Worm (Caenorhabditis elegans) whole organism, L4 larva: ENCODE results near the gene osm-8.
A peak's percentile ranks its signal among the peaks of the same experiment; 100 is the strongest.

Experiments used
- D1046.2 ChIP-seq: fragments of 200-800 bp; sonication (Bioruptor generic); IDR thresholded peaks from 2 replicates; pipeline ENCODE4 v1.3.6; 2022; ENCODE audit warnings: missing genetic modification characterization, missing compliant biosample characterization
- F10B5.3 ChIP-seq: sonication (generic microtip); optimal IDR thresholded peaks from 2 replicates; lab custom pipeline; 2016; ENCODE audit warnings: mild to moderate bottlenecking, missing genetic modification characterization, missing compliant biosample characterization
- F26F4.8 ChIP-seq: fragments of 200-800 bp; sonication (Bioruptor generic); conservative IDR thresholded peaks from 2 replicates; pipeline ENCODE4 v1.3.6; 2022; ENCODE audit warnings: missing genetic modification characterization, missing compliant biosample characterization
- F44E2.7 ChIP-seq: fragments of 200-800 bp; sonication (Bioruptor generic); IDR thresholded peaks from 2 replicates; pipeline ENCODE4 v2.1.2; 2022; ENCODE audit warnings: missing genetic modification characterization, missing compliant biosample characterization
- F49E8.2 ChIP-seq: sonication (generic microtip); optimal IDR thresholded peaks from 2 replicates; lab custom pipeline; 2016; ENCODE audit warnings: missing compliant biosample characterization, mild to moderate bottlenecking, missing genetic modification characterization, borderline replicate concordance
- R02D3.7 ChIP-seq: fragments of 150-350 bp; sonication (generic microtip); optimal IDR thresholded peaks from 3 replicates; lab custom pipeline; 2014; ENCODE audit warnings: missing biosample characterization, missing genetic modification characterization
- T26A8.4 ChIP-seq: fragments of 200-800 bp; sonication (Bioruptor generic); IDR thresholded peaks from 2 replicates; pipeline ENCODE4 v1.3.6; 2022; ENCODE audit warnings: missing genetic modification characterization, missing compliant biosample characterization
- Y105C5A.15 ChIP-seq: fragments of 200-800 bp; sonication (Bioruptor generic); IDR thresholded peaks from 2 replicates; pipeline ENCODE4 v1.3.6; 2022; ENCODE audit warnings: missing genetic modification characterization, missing compliant biosample characterization
- Y48G9A.11 ChIP-seq: fragments of 200-800 bp; sonication (Bioruptor generic); IDR thresholded peaks from 2 replicates; pipeline ENCODE4 v1.3.6; 2022; ENCODE audit warnings: missing genetic modification reagents, missing genetic modification characterization, missing compliant biosample characterization
- Y75B8A.6 ChIP-seq: fragments of 200-800 bp; sonication (Bioruptor generic); IDR thresholded peaks from 2 replicates; pipeline ENCODE4 v1.3.6; 2022; ENCODE audit warnings: missing genetic modification reagents, missing genetic modification characterization, missing compliant biosample characterization
- aha-1 ChIP-seq: fragments of 150-350 bp; peaks from one replicate; lab custom pipeline; 2014; ENCODE audit warnings: missing biosample characterization, missing genetic modification characterization
- ceh-32 ChIP-seq: sonication (generic microtip); optimal IDR thresholded peaks from 2 replicates; lab custom pipeline; 2016; ENCODE audit warnings: mild to moderate bottlenecking, missing genetic modification characterization, missing compliant biosample characterization; ENCODE audit not compliant: poor library complexity
- ceh-44 ChIP-seq: fragments of 200-800 bp; sonication (Bioruptor generic); IDR thresholded peaks from 2 replicates; pipeline ENCODE4 v1.3.6; 2022; ENCODE audit warnings: missing genetic modification reagents, missing genetic modification characterization, missing compliant biosample characterization
- ces-1 ChIP-seq: fragments of 150-350 bp; sonication (generic microtip); optimal IDR thresholded peaks from 4 replicates; lab custom pipeline; 2014; ENCODE audit warnings: missing biosample characterization, missing genetic modification reagents, missing genetic modification characterization
- ctbp-1 ChIP-seq: fragments of 200-800 bp; sonication (Bioruptor generic); IDR thresholded peaks from 2 replicates; pipeline ENCODE4 v1.3.6; 2022; ENCODE audit warnings: missing genetic modification reagents, missing genetic modification characterization, missing compliant biosample characterization
- daf-12 ChIP-seq: fragments of 150-350 bp; optimal IDR thresholded peaks from 2 replicates; lab custom pipeline; 2014; ENCODE audit warnings: missing biosample characterization, missing genetic modification reagents, missing genetic modification characterization
- daf-16 ChIP-seq, 3 experiments: sonication (generic microtip); optimal IDR thresholded peaks; 2 replicates each; lab custom pipeline; 2016 to 2017; ENCODE audit warnings: missing genetic modification characterization in 3 of 3, missing genetic modification reagents in 3 of 3, mild to moderate bottlenecking in 2 of 3, missing compliant biosample characterization in 2 of 3, missing biosample characterization in 1 of 3, moderate library complexity in 1 of 3
- dmd-9 ChIP-seq: fragments of 200-800 bp; sonication (Bioruptor generic); IDR thresholded peaks from 2 replicates; pipeline ENCODE4 v1.3.6; 2022; ENCODE audit warnings: missing genetic modification reagents, missing genetic modification characterization, missing compliant biosample characterization
- dpl-1 ChIP-seq: fragments of 150-350 bp; optimal IDR thresholded peaks from 2 replicates; lab custom pipeline; 2014; ENCODE audit warnings: missing biosample characterization, missing genetic modification reagents, missing genetic modification characterization
- dve-1 ChIP-seq: sonication (generic microtip); optimal IDR thresholded peaks from 2 replicates; lab custom pipeline; 2017; ENCODE audit warnings: antibody characterized with exemption, mild to moderate bottlenecking, missing genetic modification characterization, missing compliant biosample characterization; ENCODE audit not compliant: insufficient read depth
- egl-43 ChIP-seq: fragments of 200-800 bp; sonication (Bioruptor generic); IDR thresholded peaks from 2 replicates; pipeline ENCODE4 v1.3.6; 2022; ENCODE audit warnings: missing genetic modification reagents, missing genetic modification characterization, missing compliant biosample characterization
- fkh-10 ChIP-seq: fragments of 150-350 bp; optimal IDR thresholded peaks from 2 replicates; lab custom pipeline; 2014; ENCODE audit warnings: missing biosample characterization, missing genetic modification reagents, missing genetic modification characterization
- fos-1 ChIP-seq: fragments of 150-350 bp; optimal IDR thresholded peaks from 2 replicates; lab custom pipeline; 2014; ENCODE audit warnings: missing biosample characterization, missing genetic modification characterization
- gei-8 ChIP-seq: fragments of 200-800 bp; sonication (Bioruptor generic); optimal IDR thresholded peaks from 2 replicates; lab custom pipeline; 2018; ENCODE audit warnings: mild to moderate bottlenecking, missing genetic modification characterization, missing compliant biosample characterization
- hif-1 ChIP-seq, 2 experiments: sonication (generic microtip); optimal IDR thresholded peaks; 2 replicates each; lab custom pipeline; 2016 to 2017; ENCODE audit warnings: missing compliant biosample characterization in 2 of 2, missing genetic modification characterization in 2 of 2, missing genetic modification reagents in 2 of 2, missing genotype in 2 of 2, mild to moderate bottlenecking in 1 of 2
- hlh-11 ChIP-seq: fragments of 200-800 bp; sonication (Bioruptor generic); optimal IDR thresholded peaks from 2 replicates; lab custom pipeline; 2018; ENCODE audit warnings: mild to moderate bottlenecking, missing genetic modification characterization, missing compliant biosample characterization
- hlh-30 ChIP-seq: sonication (generic microtip); optimal IDR thresholded peaks from 2 replicates; lab custom pipeline; 2017; ENCODE audit warnings: antibody characterized with exemption, mild to moderate bottlenecking, missing genetic modification characterization, missing compliant biosample characterization; ENCODE audit not compliant: insufficient read depth
- lin-1 ChIP-seq: fragments of 200-800 bp; sonication (Bioruptor generic); IDR thresholded peaks from 2 replicates; pipeline ENCODE4 v1.3.6; 2022; ENCODE audit warnings: missing genetic modification reagents, missing genetic modification characterization, missing compliant biosample characterization
- lin-38 ChIP-seq: fragments of 200-800 bp; sonication (Bioruptor generic); IDR thresholded peaks from 2 replicates; pipeline ENCODE4 v1.3.6; 2022; ENCODE audit warnings: missing genetic modification reagents, missing genetic modification characterization, missing compliant biosample characterization
- lir-3 ChIP-seq: sonication (generic microtip); optimal IDR thresholded peaks from 2 replicates; lab custom pipeline; 2016; ENCODE audit warnings: mild to moderate bottlenecking, missing genetic modification characterization, missing compliant biosample characterization
- mep-1 ChIP-seq: fragments of 150-350 bp; sonication (generic microtip); optimal IDR thresholded peaks from 3 replicates; lab custom pipeline; 2014; ENCODE audit warnings: missing biosample characterization, missing genetic modification characterization
- mes-2 ChIP-seq: sonication (generic microtip); optimal IDR thresholded peaks from 2 replicates; lab custom pipeline; 2016; ENCODE audit warnings: missing genotype, mild to moderate bottlenecking, missing genetic modification characterization, missing compliant biosample characterization; ENCODE audit not compliant: poor library complexity, severe bottlenecking
- mxl-3 ChIP-seq: fragments of 200-800 bp; sonication (Bioruptor generic); optimal IDR thresholded peaks from 2 replicates; lab custom pipeline; 2018; ENCODE audit warnings: mild to moderate bottlenecking, missing genetic modification characterization, missing compliant biosample characterization
- nhr-10 ChIP-seq: fragments of 150-350 bp; optimal IDR thresholded peaks from 2 replicates; lab custom pipeline; 2014; ENCODE audit warnings: missing biosample characterization, missing genetic modification characterization
- nhr-102 ChIP-seq: sonication (generic microtip); optimal IDR thresholded peaks from 2 replicates; lab custom pipeline; 2016; ENCODE audit warnings: mild to moderate bottlenecking, missing genetic modification characterization, moderate library complexity, missing compliant biosample characterization
- nhr-11 ChIP-seq: fragments of 150-350 bp; optimal IDR thresholded peaks from 2 replicates; lab custom pipeline; 2014; ENCODE audit warnings: missing biosample characterization, missing genetic modification characterization
- nhr-28 ChIP-seq: fragments of 150-350 bp; optimal IDR thresholded peaks from 2 replicates; lab custom pipeline; 2014; ENCODE audit warnings: missing biosample characterization, missing genetic modification characterization
- nhr-76 ChIP-seq: fragments of 150-350 bp; optimal IDR thresholded peaks from 2 replicates; lab custom pipeline; 2014; ENCODE audit warnings: missing biosample characterization, missing genetic modification characterization
- php-3 ChIP-seq: fragments of 200-800 bp; sonication (Bioruptor generic); IDR thresholded peaks from 2 replicates; pipeline ENCODE4 v1.3.6; 2022; ENCODE audit warnings: missing genetic modification reagents, missing genetic modification characterization, missing compliant biosample characterization
- sdz-12 ChIP-seq: fragments of 200-800 bp; sonication (Bioruptor generic); optimal IDR thresholded peaks from 2 replicates; lab custom pipeline; 2018; ENCODE audit warnings: mild to moderate bottlenecking, missing genetic modification characterization, missing compliant biosample characterization
- set-16 ChIP-seq: fragments of 200-800 bp; sonication (Bioruptor generic); IDR thresholded peaks from 2 replicates; pipeline ENCODE4 v1.3.6; 2022; ENCODE audit warnings: missing genetic modification reagents, missing genetic modification characterization, missing compliant biosample characterization
- skn-1 ChIP-seq: fragments of 150-350 bp; optimal IDR thresholded peaks from 2 replicates; lab custom pipeline; 2014; ENCODE audit warnings: missing biosample characterization, missing genetic modification characterization
- snpc-1.2 ChIP-seq: fragments of 200-800 bp; sonication (Bioruptor generic); IDR thresholded peaks from 2 replicates; pipeline ENCODE4 v1.3.6; 2022; ENCODE audit warnings: missing genetic modification reagents, missing genetic modification characterization, missing compliant biosample characterization
- spr-3 ChIP-seq: fragments of 200-800 bp; sonication (Bioruptor generic); optimal IDR thresholded peaks from 2 replicates; lab custom pipeline; 2018; ENCODE audit warnings: mild to moderate bottlenecking, missing genetic modification characterization, missing compliant biosample characterization
- tra-1 ChIP-seq: fragments of 200-800 bp; sonication (Bioruptor generic); IDR thresholded peaks from 2 replicates; pipeline ENCODE4 v1.3.6; 2022; ENCODE audit warnings: missing genetic modification reagents, missing genetic modification characterization, missing compliant biosample characterization
- unc-39 ChIP-seq: sonication (generic microtip); optimal IDR thresholded peaks from 2 replicates; lab custom pipeline; 2017; ENCODE audit warnings: missing biosample characterization, missing genetic modification characterization
- zfp-3 ChIP-seq: fragments of 200-800 bp; sonication (Bioruptor generic); conservative IDR thresholded peaks from 2 replicates; pipeline ENCODE4 v1.3.6; 2022; ENCODE audit warnings: missing genetic modification reagents, missing genetic modification characterization, missing compliant biosample characterization

Gene osm-8

DNA sequence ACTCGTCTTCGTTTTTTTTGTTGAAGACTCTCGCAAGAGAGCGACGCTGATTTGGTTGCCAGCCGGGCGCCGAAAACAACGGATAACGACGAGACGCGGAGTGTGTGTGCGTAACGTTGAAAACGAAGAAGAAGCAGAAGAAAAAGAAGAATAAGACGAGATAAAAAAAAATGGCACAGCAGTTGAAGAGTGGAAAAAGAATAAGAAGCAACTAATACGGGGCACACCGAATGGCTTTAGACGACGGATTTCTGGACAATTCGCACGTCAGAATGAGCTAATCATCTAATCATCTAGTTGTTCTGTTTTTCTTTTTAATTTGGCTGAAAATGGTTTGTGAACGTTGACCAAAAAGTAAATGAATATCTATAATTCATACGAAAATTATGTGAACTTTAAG lies 31.7 kb upstream of the osm-8 start:
- TF ChIP-seq mxl-3 (GFP tag; lab: Kevin White, UChicago) (no peak), aha-1 (tag; lab: Kevin White, UChicago) (peak; percentile 64)

ce11 chrII:7635296-7635695 lies 30.1 kb upstream of the osm-8 start:
- TF ChIP-seq snpc-1.2 (GFP tag; lab: Robert Waterston, UW), result no peak
- TF ChIP-seq Y75B8A.6 (GFP tag; lab: Robert Waterston, UW), result no peak
- no peak for TF ChIP-seq T26A8.4 (GFP tag; lab: Robert Waterston, UW)
- no peak for TF ChIP-seq hlh-11 (tag; lab: Kevin White, UChicago)
- no peak for TF ChIP-seq mes-2 (tag; lab: Kevin White, UChicago)
- TF ChIP-seq R02D3.7, result no peak
- no peak for TF ChIP-seq nhr-76
- TF ChIP-seq gei-8 (GFP tag; lab: Kevin White, UChicago), result no peak
- TF ChIP-seq lin-1, result no peak
- no peak for TF ChIP-seq D1046.2 (GFP tag; lab: Robert Waterston, UW)
- TF ChIP-seq dve-1 (tag; lab: Kevin White, UChicago), result no peak
- TF ChIP-seq fkh-10 (GFP tag; lab: Kevin White, UChicago), result no peak
- no peak for TF ChIP-seq zfp-3 (GFP tag; lab: Robert Waterston, UW)
- no peak for TF ChIP-seq egl-43 (GFP tag; lab: Robert Waterston, UW)
- TF ChIP-seq F10B5.3 (tag; lab: Kevin White, UChicago), result no peak
- 0 out of 2 replicates have a peak, but pooled peaks have one; percentile 20 for TF ChIP-seq F26F4.8
- no peak for TF ChIP-seq nhr-11 (tag; lab: Kevin White, UChicago)
- TF ChIP-seq unc-39 (tag; lab: Kevin White, UChicago), result no peak
- peak; percentile 43 for TF ChIP-seq hlh-30 (tag; lab: Kevin White, UChicago)
- no peak for TF ChIP-seq daf-16 (GFP tag; optimal IDR thresholded peaks at IDR 0.05; lab: Kevin White, UChicago)
- TF ChIP-seq daf-16 (tag; optimal IDR thresholded peaks at IDR 0.05; lab: Kevin White, UChicago), result no peak
- no peak for TF ChIP-seq nhr-10
- no peak for TF ChIP-seq skn-1 (tag; lab: Kevin White, UChicago)
- no peak for TF ChIP-seq spr-3 (GFP tag; lab: Kevin White, UChicago)
- TF ChIP-seq daf-12 (tag; lab: Kevin White, UChicago), result no peak
- TF ChIP-seq set-16 (GFP tag; lab: Robert Waterston, UW), result peak; percentile 57
- no peak for TF ChIP-seq dmd-9 (GFP tag; lab: Robert Waterston, UW)
- TF ChIP-seq lir-3 (tag; lab: Kevin White, UChicago), result no peak
- no peak for TF ChIP-seq lin-38 (GFP tag; lab: Robert Waterston, UW)
- TF ChIP-seq ctbp-1 (GFP tag; lab: Robert Waterston, UW), result no peak
- TF ChIP-seq aha-1 (tag; lab: Kevin White, UChicago), result peak; percentile 11
- 0 out of 2 replicates have a peak, but pooled peaks have one; percentile 76 for TF ChIP-seq F44E2.7 (GFP tag; lab: Robert Waterston, UW)
- TF ChIP-seq nhr-28 (tag; lab: Kevin White, UChicago), result no peak
- TF ChIP-seq ces-1, result no peak
- TF ChIP-seq hif-1 (tag; optimal IDR thresholded peaks at IDR 0.05; lab: Kevin White, UChicago), result no peak
- TF ChIP-seq Y105C5A.15 (GFP tag; lab: Robert Waterston, UW), result no peak
- TF ChIP-seq sdz-12 (GFP tag; lab: Kevin White, UChicago), result no peak
- no peak for TF ChIP-seq fos-1 (tag; lab: Kevin White, UChicago)
- TF ChIP-seq nhr-102, result no peak
- TF ChIP-seq F49E8.2, result no peak
- 0 out of 2 replicates have a peak, but pooled peaks have one; percentile 13 for TF ChIP-seq php-3
- no peak for TF ChIP-seq ceh-44 (GFP tag; lab: Robert Waterston, UW)
- no peak for TF ChIP-seq tra-1
- TF ChIP-seq ceh-32 (tag; lab: Kevin White, UChicago), result no peak
- no peak for TF ChIP-seq Y48G9A.11
- no peak for TF ChIP-seq dpl-1 (GFP tag; lab: Kevin White, UChicago)
- no peak for TF ChIP-seq mep-1 (tag; lab: Kevin White, UChicago)
- TF ChIP-seq, all 104 proteins: peak for 6
